Worm (Caenorhabditis elegans) whole organism, L1 larva: ENCODE measurements around the gene D2023.3.

Experiments
- ceh-82 ChIP-seq, 3 experiments: fragments of 150-350 bp in 1 of 3; sonication (generic microtip) in 2 of 3; optimal IDR thresholded peaks; 2 replicates each; lab custom pipeline; 2014 to 2017; ENCODE audit warnings: missing biosample characterization in 3 of 3, missing genetic modification characterization in 3 of 3
- efl-3 ChIP-seq: fragments of 200-800 bp; sonication (Bioruptor generic); optimal IDR thresholded peaks from 2 replicates; lab custom pipeline; 2018; ENCODE audit warnings: mild to moderate bottlenecking, missing genetic modification characterization, missing compliant biosample characterization
- fkh-8 ChIP-seq: sonication (generic microtip); optimal IDR thresholded peaks from 2 replicates; lab custom pipeline; 2016; ENCODE audit warnings: mild to moderate bottlenecking, missing genetic modification characterization, missing compliant biosample characterization
- fos-1 ChIP-seq: fragments of 150-350 bp; optimal IDR thresholded peaks from 2 replicates; lab custom pipeline; 2014; ENCODE audit warnings: missing biosample characterization, missing genetic modification characterization
- lin-39 ChIP-seq: fragments of 150-350 bp; optimal IDR thresholded peaks from 2 replicates; lab custom pipeline; 2014; ENCODE audit warnings: missing biosample characterization, missing genetic modification reagents, missing genetic modification characterization
- nhr-237 ChIP-seq: fragments of 150-350 bp; optimal IDR thresholded peaks from 2 replicates; lab custom pipeline; 2014; ENCODE audit warnings: missing biosample characterization, missing genetic modification characterization
- nhr-28 ChIP-seq: fragments of 150-350 bp; optimal IDR thresholded peaks from 2 replicates; lab custom pipeline; 2014; ENCODE audit warnings: missing biosample characterization, missing genetic modification characterization
- nhr-77 ChIP-seq: fragments of 150-350 bp; optimal IDR thresholded peaks from 2 replicates; lab custom pipeline; 2014; ENCODE audit warnings: missing biosample characterization, missing genetic modification characterization
- sptf-1 ChIP-seq: fragments of 150-350 bp; optimal IDR thresholded peaks from 2 replicates; lab custom pipeline; 2014; ENCODE audit warnings: missing biosample characterization, missing genetic modification characterization

DNA sequence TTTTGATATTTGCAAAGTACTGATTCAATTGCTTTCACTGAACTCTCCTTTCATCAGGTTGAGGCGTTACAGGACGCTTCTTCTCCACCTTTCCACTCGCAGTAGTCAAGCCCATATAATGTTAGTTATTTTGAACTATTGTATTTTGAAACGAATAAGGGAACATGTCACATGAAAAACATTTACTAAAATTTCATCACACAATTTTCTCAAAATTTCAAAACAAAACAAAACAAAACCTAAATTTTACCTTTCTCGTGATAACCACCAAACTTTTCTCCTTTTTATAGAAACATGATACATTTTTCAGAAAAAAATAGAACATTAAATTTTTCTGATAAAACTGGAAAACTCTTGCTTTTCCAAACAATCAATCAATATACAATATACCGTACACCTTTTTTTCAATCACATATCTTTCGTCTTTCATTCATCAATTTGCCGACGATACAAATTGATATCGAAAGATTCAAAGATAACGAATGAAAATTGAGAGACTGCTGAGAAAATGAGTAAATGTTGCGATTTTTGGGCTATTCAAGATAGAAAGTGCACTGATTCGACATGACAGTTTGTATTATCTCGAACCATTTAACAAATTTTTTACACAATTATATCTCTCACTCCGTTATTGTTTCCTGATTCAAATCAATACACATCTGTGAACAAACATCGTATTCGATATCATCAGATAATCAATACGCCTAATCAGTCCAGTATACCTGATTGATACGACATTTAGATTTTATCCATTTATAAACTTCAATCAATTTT, 10.6 kb downstream of the D2023.3 start:
- no peak for TF ChIP-seq nhr-77 (tag; lab: Kevin White, UChicago)
- TF ChIP-seq lin-39 (tag; lab: Kevin White, UChicago), result no peak
- TF ChIP-seq fos-1 (tag; lab: Kevin White, UChicago), result no peak
- TF ChIP-seq nhr-28 (tag; lab: Kevin White, UChicago), result no peak
- no peak for TF ChIP-seq ceh-82 (tag; optimal IDR thresholded peaks at IDR 0.05; lab: Kevin White, UChicago)
- TF ChIP-seq efl-3 (GFP tag; lab: Kevin White, UChicago), result no peak
- TF ChIP-seq nhr-237 (tag; lab: Kevin White, UChicago), result no peak
- TF ChIP-seq sptf-1 (tag; lab: Kevin White, UChicago), result no peak
- no peak for TF ChIP-seq fkh-8 (tag; lab: Kevin White, UChicago)
